Fruit fly (Drosophila melanogaster) whole organism, embryonic: ENCODE data around the gene CG44355.

Experiments
- Blimp-1 ChIP-seq: fragments of 200-800 bp; sonication (Bioruptor generic); optimal IDR thresholded peaks from 3 replicates; lab custom pipeline; 2018; ENCODE audit warnings: missing biosample characterization, missing genetic modification characterization, mild to moderate bottlenecking, moderate library complexity, missing genetic modification reagents
- CG10654 ChIP-seq: fragments of 200-800 bp; sonication (Bioruptor generic); optimal IDR thresholded peaks from 2 replicates; lab custom pipeline; 2016; ENCODE audit warnings: missing biosample characterization, missing genetic modification characterization
- CG11723 ChIP-seq: fragments of 200-800 bp; sonication (Bioruptor generic); optimal IDR thresholded peaks from 2 replicates; lab custom pipeline; 2017; ENCODE audit warnings: missing biosample characterization, mild to moderate bottlenecking, missing genetic modification characterization
- CG12071 ChIP-seq: fragments of 200-800 bp; sonication (Bioruptor generic); optimal IDR thresholded peaks from 3 replicates; lab custom pipeline; 2018; ENCODE audit warnings: missing biosample characterization, mild to moderate bottlenecking, missing genetic modification characterization
- CG12659 ChIP-seq: fragments of 200-800 bp; sonication (Bioruptor generic); optimal IDR thresholded peaks from 3 replicates; lab custom pipeline; 2017; ENCODE audit warnings: mild to moderate bottlenecking, missing biosample characterization, missing genetic modification reagents, missing genetic modification characterization
- CG12744 ChIP-seq: fragments of 200-800 bp; sonication (Bioruptor generic); optimal IDR thresholded peaks from 2 replicates; lab custom pipeline; 2016; ENCODE audit warnings: missing biosample characterization, missing genetic modification characterization
- CG13894 ChIP-seq: fragments of 200-800 bp; sonication (Bioruptor generic); optimal IDR thresholded peaks from 3 replicates; lab custom pipeline; 2018; ENCODE audit warnings: missing biosample characterization, mild to moderate bottlenecking, missing genetic modification characterization, moderate library complexity
- CG14014 ChIP-seq: fragments of 200-800 bp; sonication (Bioruptor generic); IDR thresholded peaks from 2 replicates; pipeline ENCODE4 v1.3.6; 2022; ENCODE audit warnings: missing biosample characterization, missing genetic modification characterization
- CG14860 ChIP-seq: fragments of 200-800 bp; sonication (Bioruptor generic); IDR thresholded peaks from 3 replicates; pipeline ENCODE4 v1.3.6; 2022; ENCODE audit warnings: missing biosample characterization, missing genetic modification characterization; ENCODE audit not compliant: partially characterized antibody
- CG1529 ChIP-seq: fragments of 200-800 bp; sonication (Bioruptor generic); optimal IDR thresholded peaks from 3 replicates; lab custom pipeline; 2018; ENCODE audit warnings: missing biosample characterization, missing genetic modification characterization
- CG1603 ChIP-seq: fragments of 200-800 bp; sonication (Bioruptor generic); optimal IDR thresholded peaks from 2 replicates; lab custom pipeline; 2019; ENCODE audit warnings: missing biosample characterization, mild to moderate bottlenecking, missing genetic modification characterization, moderate library complexity
- CG16779 ChIP-seq: fragments of 200-800 bp; sonication (Bioruptor generic); IDR thresholded peaks from 2 replicates; pipeline ENCODE4 v1.3.6; 2022; ENCODE audit warnings: missing biosample characterization, missing genetic modification characterization
- CG17328 ChIP-seq: fragments of 200-800 bp; sonication (Bioruptor generic); IDR thresholded peaks from 2 replicates; pipeline ENCODE4 v1.3.6; 2022; ENCODE audit warnings: missing biosample characterization, missing genetic modification characterization
- CG17829 ChIP-seq: fragments of 200-800 bp; optimal IDR thresholded peaks from 2 replicates; lab custom pipeline; 2019; ENCODE audit warnings: missing biosample characterization, mild to moderate bottlenecking, missing genetic modification characterization, moderate library complexity
- CG2120 ChIP-seq: fragments of 200-800 bp; sonication (Bioruptor generic); optimal IDR thresholded peaks from 3 replicates; lab custom pipeline; 2016; ENCODE audit warnings: missing biosample characterization, missing genetic modification characterization
- CG31441 ChIP-seq: fragments of 200-800 bp; sonication (Bioruptor generic); IDR thresholded peaks from 2 replicates; pipeline ENCODE4 v1.3.6; 2022; ENCODE audit warnings: missing biosample characterization, missing genetic modification characterization
- CG3281 ChIP-seq: fragments of 200-800 bp; sonication (Bioruptor generic); optimal IDR thresholded peaks from 3 replicates; lab custom pipeline; 2017; ENCODE audit warnings: missing biosample characterization, mild to moderate bottlenecking, missing genetic modification characterization
- CG33557 ChIP-seq: fragments of 200-800 bp; sonication (Bioruptor generic); optimal IDR thresholded peaks from 2 replicates; lab custom pipeline; 2019; ENCODE audit warnings: missing biosample characterization, mild to moderate bottlenecking, missing genetic modification characterization, moderate library complexity
- CG8359 ChIP-seq: fragments of 200-800 bp; sonication (Bioruptor generic); optimal IDR thresholded peaks from 2 replicates; lab custom pipeline; 2017; ENCODE audit warnings: missing biosample characterization, mild to moderate bottlenecking, missing genetic modification characterization, borderline replicate concordance
- CG9215 ChIP-seq: fragments of 200-800 bp; sonication (Bioruptor generic); IDR thresholded peaks from 2 replicates; pipeline ENCODE4 v1.3.6; 2022; ENCODE audit warnings: missing biosample characterization, missing genetic modification characterization
- CkIIα-i1 ChIP-seq: fragments of 200-800 bp; sonication (Bioruptor generic); IDR thresholded peaks from 2 replicates; pipeline ENCODE4 v1.3.6; 2022; ENCODE audit warnings: missing biosample characterization, missing genetic modification characterization
- D19A ChIP-seq: fragments of 200-800 bp; optimal IDR thresholded peaks from 3 replicates; lab custom pipeline; 2019; ENCODE audit warnings: missing biosample characterization, mild to moderate bottlenecking, missing genetic modification characterization, moderate library complexity
- Drgx ChIP-seq: fragments of 200-800 bp; sonication (Bioruptor generic); IDR thresholded peaks from 2 replicates; pipeline ENCODE4 v1.3.6; 2022; ENCODE audit warnings: missing biosample characterization, missing genetic modification characterization
- Gug ChIP-seq: fragments of 200-800 bp; sonication (Bioruptor generic); IDR thresholded peaks from 4 replicates; pipeline ENCODE4 v1.3.6; 2022; ENCODE audit warnings: missing biosample characterization, missing genetic modification characterization
- HLHmδ ChIP-seq: fragments of 200-800 bp; sonication (Bioruptor generic); optimal IDR thresholded peaks from 2 replicates; lab custom pipeline; 2018; ENCODE audit warnings: missing biosample characterization, mild to moderate bottlenecking, missing genetic modification characterization, moderate library complexity
- Jarid2 ChIP-seq: fragments of 200-800 bp; sonication (Bioruptor generic); optimal IDR thresholded peaks from 3 replicates; lab custom pipeline; 2017; ENCODE audit warnings: mild to moderate bottlenecking, missing biosample characterization, missing genetic modification reagents, missing genetic modification characterization
- Oli ChIP-seq: fragments of 200-800 bp; sonication (Bioruptor generic); optimal IDR thresholded peaks from 2 replicates; lab custom pipeline; 2018; ENCODE audit warnings: missing biosample characterization, mild to moderate bottlenecking, missing genetic modification characterization, moderate library complexity
- Side ChIP-seq: fragments of 200-800 bp; sonication (Bioruptor generic); optimal IDR thresholded peaks from 2 replicates; lab custom pipeline; 2016; ENCODE audit warnings: missing biosample characterization, missing genetic modification characterization
- Sox102F ChIP-seq: fragments of 200-800 bp; sonication (Bioruptor generic); optimal IDR thresholded peaks from 2 replicates; lab custom pipeline; 2018; ENCODE audit warnings: missing biosample characterization, mild to moderate bottlenecking, missing genetic modification characterization, moderate library complexity
- Sry-β ChIP-seq: fragments of 200-800 bp; sonication (Bioruptor generic); optimal IDR thresholded peaks from 2 replicates; lab custom pipeline; 2018; ENCODE audit warnings: missing biosample characterization, mild to moderate bottlenecking, missing genetic modification characterization, moderate library complexity
- YL-1 ChIP-seq: fragments of 200-800 bp; sonication (Bioruptor generic); optimal IDR thresholded peaks from 3 replicates; lab custom pipeline; 2017; ENCODE audit warnings: missing biosample characterization, mild to moderate bottlenecking, missing genetic modification characterization
- aop ChIP-seq: fragments of 200-800 bp; sonication (Bioruptor generic); IDR thresholded peaks from 2 replicates; pipeline ENCODE4 v1.3.6; 2022; ENCODE audit warnings: missing biosample characterization, missing genetic modification characterization
- ara ChIP-seq: fragments of 200-800 bp; sonication (Bioruptor generic); IDR thresholded peaks from 2 replicates; pipeline ENCODE4 v1.3.6; 2022; ENCODE audit warnings: missing biosample characterization, missing genetic modification characterization
- dimm ChIP-seq: fragments of 200-800 bp; sonication (Bioruptor generic); IDR thresholded peaks from 2 replicates; pipeline ENCODE4 v1.3.6; 2022; ENCODE audit warnings: missing biosample characterization, missing genetic modification characterization
- gt ChIP-seq: fragments of 200-800 bp; sonication (Bioruptor generic); IDR thresholded peaks from 2 replicates; pipeline ENCODE4 v1.3.6; 2022; ENCODE audit warnings: missing biosample characterization, missing genetic modification characterization
- inv ChIP-seq: fragments of 200-800 bp; sonication (Bioruptor generic); IDR thresholded peaks from 2 replicates; pipeline ENCODE4 v1.3.6; 2022; ENCODE audit warnings: missing biosample characterization, missing genetic modification characterization; ENCODE audit not compliant: partially characterized antibody
- lab ChIP-seq: fragments of 200-800 bp; sonication (Bioruptor generic); optimal IDR thresholded peaks from 3 replicates; lab custom pipeline; 2017; ENCODE audit warnings: missing biosample characterization, missing genetic modification characterization, mild to moderate bottlenecking, moderate library complexity, missing genetic modification reagents
- lola ChIP-seq, 3 experiments: fragments of >200 bp in 2 of 3; fragments of 200-800 bp in 1 of 3; sonication (Bioruptor generic) in 1 of 3; optimal IDR thresholded peaks; 2 replicates each; lab custom pipeline; 2017 to 2019; ENCODE audit warnings: missing biosample characterization in 3 of 3, missing genetic modification characterization in 3 of 3, mild to moderate bottlenecking in 1 of 3, moderate library complexity in 1 of 3
- maf-S ChIP-seq: fragments of 200-800 bp; sonication (Bioruptor generic); optimal IDR thresholded peaks from 2 replicates; lab custom pipeline; 2016; ENCODE audit warnings: missing biosample characterization, missing genetic modification characterization
- nau ChIP-seq: fragments of 200-800 bp; sonication (Bioruptor generic); optimal IDR thresholded peaks from 3 replicates; lab custom pipeline; 2017; ENCODE audit warnings: missing biosample characterization, mild to moderate bottlenecking, missing genetic modification characterization, missing genetic modification reagents
- onecut ChIP-seq: fragments of 200-800 bp; sonication (Bioruptor generic); IDR thresholded peaks from 2 replicates; pipeline ENCODE4 v1.3.6; 2022; ENCODE audit warnings: missing biosample characterization, missing genetic modification characterization
- run ChIP-seq: fragments of 200-800 bp; sonication (Bioruptor generic); optimal IDR thresholded peaks from 3 replicates; lab custom pipeline; 2018; ENCODE audit warnings: missing biosample characterization, mild to moderate bottlenecking, missing genetic modification characterization
- seq ChIP-seq: fragments of 200-800 bp; sonication (Bioruptor generic); IDR thresholded peaks from 2 replicates; pipeline ENCODE4 v1.3.6; 2022; ENCODE audit warnings: missing biosample characterization, missing genetic modification characterization
- slp2 ChIP-seq: fragments of 200-800 bp; sonication (Bioruptor generic); optimal IDR thresholded peaks from 2 replicates; lab custom pipeline; 2016; ENCODE audit warnings: missing biosample characterization, missing genetic modification characterization
- tin ChIP-seq: fragments of 200-800 bp; sonication (Bioruptor generic); optimal IDR thresholded peaks from 3 replicates; lab custom pipeline; 2016; ENCODE audit warnings: missing biosample characterization, missing genetic modification characterization
- vfl ChIP-seq: fragments of 200-800 bp; sonication (Bioruptor generic); optimal IDR thresholded peaks from 2 replicates; lab custom pipeline; 2016; ENCODE audit warnings: missing biosample characterization, missing genetic modification characterization
- zen ChIP-seq: fragments of 200-800 bp; sonication (Bioruptor generic); optimal IDR thresholded peaks from 3 replicates; lab custom pipeline; 2018; ENCODE audit warnings: missing biosample characterization, mild to moderate bottlenecking, missing genetic modification characterization, moderate library complexity

Gene CG44355

dm6 chr3L:12266343-12267287, 44.0 kb upstream of the CG44355 start, which contains the start of gene app (continued):
- TF ChIP-seq ara (GFP tag; lab: Robert Waterston, UW): peak; percentile 95
- peak; percentile 75 for TF ChIP-seq gt (GFP tag; lab: Robert Waterston, UW)
- TF ChIP-seq Oli (tag; lab: Kevin White, UChicago): peak; percentile 88
- TF ChIP-seq CG12071 (GFP tag; lab: Kevin White, UChicago): peak; percentile 87
- TF ChIP-seq CG33557 (GFP tag; lab: Kevin White, UChicago): peak; percentile 82
- peak; percentile 5 for TF ChIP-seq HLHmδ (GFP tag; lab: Kevin White, UChicago)
- peak; percentile 83 for TF ChIP-seq CG2120
- TF ChIP-seq CkIIα-i1 (GFP tag; lab: Robert Waterston, UW): no peak
- peak; percentile 86 for TF ChIP-seq Jarid2 (GFP tag; lab: Kevin White, UChicago)
- peak; percentile 76 for TF ChIP-seq D19A (tag; lab: Kevin White, UChicago)
- no peak for TF ChIP-seq CG14860
- TF ChIP-seq CG9215 (GFP tag; lab: Robert Waterston, UW): no peak; the same call in 1 of the 2 replicates
- peak; percentile 73 for TF ChIP-seq maf-S (GFP tag; lab: Kevin White, UChicago)
- TF ChIP-seq CG31441: peak; percentile 86
- TF ChIP-seq onecut (GFP tag; lab: Robert Waterston, UW): peak; percentile 85
- peak; percentile 93 for TF ChIP-seq Drgx (GFP tag; lab: Robert Waterston, UW)
- TF ChIP-seq CG12744 (GFP tag; lab: Kevin White, UChicago): peak; percentile 70
- TF ChIP-seq lab (GFP tag; lab: Kevin White, UChicago): peak; percentile 91
- TF ChIP-seq nau (GFP tag; lab: Kevin White, UChicago): peak; percentile 71
- TF ChIP-seq zen (tag; lab: Kevin White, UChicago): peak; percentile 84
- peak; percentile 74 for TF ChIP-seq CG11723 (GFP tag; lab: Kevin White, UChicago)
- TF ChIP-seq CG16779 (GFP tag; lab: Robert Waterston, UW): no peak
- peak; percentile 75 for TF ChIP-seq CG10654 (GFP tag; lab: Kevin White, UChicago)
- TF ChIP-seq Side (GFP tag; lab: Kevin White, UChicago): peak; percentile 70
- peak; percentile 87 for TF ChIP-seq Sox102F (GFP tag; lab: Kevin White, UChicago)
- TF ChIP-seq tin (GFP tag; lab: Kevin White, UChicago): peak; percentile 75
- peak; percentile 90 for TF ChIP-seq CG3281 (GFP tag; lab: Kevin White, UChicago)
- peak; percentile 30 for TF ChIP-seq YL-1 (GFP tag; lab: Kevin White, UChicago)
- peak; percentile 77 for TF ChIP-seq aop
- TF ChIP-seq run: peak; percentile 74
- TF ChIP-seq seq (GFP tag; lab: Robert Waterston, UW): peak; percentile 78
- TF ChIP-seq Sry-β (GFP tag; lab: Kevin White, UChicago): peak; percentile 47
- peak; percentile 72 for TF ChIP-seq slp2 (GFP tag; lab: Kevin White, UChicago)
- TF ChIP-seq CG1603: peak; percentile 91
- peak; percentile 72 for TF ChIP-seq CG1529 (GFP tag; lab: Kevin White, UChicago)
- TF ChIP-seq CG14014 (GFP tag; lab: Robert Waterston, UW): peak; percentile 93
- peak; percentile 62 for TF ChIP-seq CG8359 (GFP tag; lab: Kevin White, UChicago)
- TF ChIP-seq Gug (GFP tag; lab: Robert Waterston, UW): peak; percentile 87
- peak; percentile 13; the same call in 1 of the 2 replicates for TF ChIP-seq inv (GFP tag; lab: Robert Waterston, UW)
- peak in 1 of 3 experiments; percentile 75 for TF ChIP-seq lola (GFP tag; optimal IDR thresholded peaks at IDR 0.05; lab: Kevin White, UChicago)
- peak; percentile 79 for TF ChIP-seq CG13894 (tag; lab: Kevin White, UChicago)
- peak; percentile 91 for TF ChIP-seq CG12659 (GFP tag; lab: Kevin White, UChicago)
- peak; percentile 74 for TF ChIP-seq Blimp-1 (GFP tag; lab: Kevin White, UChicago)
- TF ChIP-seq vfl (GFP tag; lab: Kevin White, UChicago): peak; percentile 8
- peak; percentile 90 for TF ChIP-seq CG17328 (GFP tag; lab: Robert Waterston, UW)
- TF ChIP-seq CG17829: peak; percentile 84
- peak; percentile 79 for TF ChIP-seq dimm (GFP tag; lab: Robert Waterston, UW)
